Worm (Caenorhabditis elegans) whole organism, mixed stage, embryonic: Measurements from ENCODE around the gene Y69A2AR.1.
A peak's percentile ranks its signal among the peaks of the same experiment; 100 is the strongest.

ENCODE experiments used
- M03D4.4 ChIP-seq: sonication (generic microtip); optimal IDR thresholded peaks from 2 replicates; lab custom pipeline; 2017; ENCODE audit warnings: mild to moderate bottlenecking, missing genetic modification characterization, missing compliant biosample characterization
- bed-3 ChIP-seq: fragments of 200-800 bp; sonication (Bioruptor generic); optimal IDR thresholded peaks from 3 replicates; lab custom pipeline; 2018; ENCODE audit warnings: mild to moderate bottlenecking, missing genetic modification characterization, moderate library complexity, missing compliant biosample characterization
- blmp-1 ChIP-seq: fragments of 150-350 bp; optimal IDR thresholded peaks from 2 replicates; lab custom pipeline; 2014; ENCODE audit warnings: missing biosample characterization, missing genetic modification characterization
- ceh-39 ChIP-seq: fragments of 150-350 bp; optimal IDR thresholded peaks from 2 replicates; lab custom pipeline; 2014; ENCODE audit warnings: missing biosample characterization, missing genetic modification characterization
- ceh-43 ChIP-seq: fragments of 200-800 bp; sonication (Bioruptor generic); optimal IDR thresholded peaks from 2 replicates; lab custom pipeline; 2018; ENCODE audit warnings: mild to moderate bottlenecking, missing genetic modification characterization, moderate library complexity, missing compliant biosample characterization
- ceh-83 ChIP-seq: fragments of 200-800 bp; sonication (Bioruptor generic); optimal IDR thresholded peaks from 2 replicates; lab custom pipeline; 2018; ENCODE audit warnings: mild to moderate bottlenecking, missing genetic modification characterization, missing compliant biosample characterization
- ces-1 ChIP-seq: fragments of 150-350 bp; optimal IDR thresholded peaks from 2 replicates; lab custom pipeline; 2014; ENCODE audit warnings: missing biosample characterization, missing genetic modification reagents, missing genetic modification characterization
- cnd-1 ChIP-seq: fragments of 200-800 bp; sonication (Bioruptor generic); optimal IDR thresholded peaks from 2 replicates; lab custom pipeline; 2018; ENCODE audit warnings: mild to moderate bottlenecking, missing genetic modification characterization, missing compliant biosample characterization
- drap-1 ChIP-seq: fragments of 200-800 bp; sonication (Bioruptor generic); optimal IDR thresholded peaks from 3 replicates; lab custom pipeline; 2018; ENCODE audit warnings: mild to moderate bottlenecking, missing genetic modification characterization, missing compliant biosample characterization
- elt-1 ChIP-seq: sonication (generic microtip); optimal IDR thresholded peaks from 2 replicates; lab custom pipeline; 2017; ENCODE audit warnings: missing genetic modification characterization, mild to moderate bottlenecking, missing compliant biosample characterization, antibody characterized with exemption, moderate library complexity, borderline replicate concordance; ENCODE audit not compliant: insufficient read depth
- elt-3 ChIP-seq: fragments of 150-350 bp; optimal IDR thresholded peaks from 2 replicates; lab custom pipeline; 2014; ENCODE audit warnings: missing biosample characterization, missing genetic modification characterization
- ham-2 ChIP-seq: fragments of 200-800 bp; sonication (Bioruptor generic); optimal IDR thresholded peaks from 2 replicates; lab custom pipeline; 2018; ENCODE audit warnings: mild to moderate bottlenecking, missing genetic modification characterization, missing compliant biosample characterization
- hlh-1 ChIP-seq: fragments of 150-350 bp; optimal IDR thresholded peaks from 2 replicates; lab custom pipeline; 2014; ENCODE audit warnings: missing biosample characterization, missing genetic modification reagents, missing genetic modification characterization
- lin-13 ChIP-seq: fragments of 150-350 bp; optimal IDR thresholded peaks from 2 replicates; lab custom pipeline; 2014; ENCODE audit warnings: missing biosample characterization, missing genetic modification characterization
- lin-32 ChIP-seq: fragments of 200-800 bp; sonication (Bioruptor generic); optimal IDR thresholded peaks from 2 replicates; lab custom pipeline; 2018; ENCODE audit warnings: mild to moderate bottlenecking, missing genetic modification characterization, missing compliant biosample characterization
- lsy-2 ChIP-seq: fragments of 150-350 bp; optimal IDR thresholded peaks from 2 replicates; lab custom pipeline; 2014; ENCODE audit warnings: missing biosample characterization, missing genetic modification characterization
- mab-5 ChIP-seq: fragments of 150-350 bp; optimal IDR thresholded peaks from 2 replicates; lab custom pipeline; 2014; ENCODE audit warnings: missing biosample characterization, missing genetic modification characterization
- mep-1 ChIP-seq: fragments of 150-350 bp; optimal IDR thresholded peaks from 2 replicates; lab custom pipeline; 2017; ENCODE audit warnings: missing biosample characterization, missing genetic modification reagents, missing genetic modification characterization, inconsistent platforms
- nhr-12 ChIP-seq: fragments of 150-350 bp; optimal IDR thresholded peaks from 2 replicates; lab custom pipeline; 2014; ENCODE audit warnings: missing biosample characterization, missing genetic modification characterization
- nhr-237 ChIP-seq: fragments of 150-350 bp; optimal IDR thresholded peaks from 2 replicates; lab custom pipeline; 2014; ENCODE audit warnings: missing biosample characterization, missing genetic modification characterization
- nhr-76 ChIP-seq: sonication (generic microtip); optimal IDR thresholded peaks from 2 replicates; lab custom pipeline; 2017; ENCODE audit warnings: missing biosample characterization, missing genetic modification characterization
- pha-4 ChIP-seq: fragments of 150-350 bp; optimal IDR thresholded peaks from 2 replicates; lab custom pipeline; 2018; ENCODE audit warnings: missing biosample characterization, missing genetic modification reagents, missing genetic modification characterization
- snpc-4 ChIP-seq: fragments of 150-350 bp; optimal IDR thresholded peaks from 2 replicates; lab custom pipeline; 2014; ENCODE audit warnings: missing biosample characterization, missing genetic modification characterization
- sptf-1 ChIP-seq: sonication (generic microtip); optimal IDR thresholded peaks from 2 replicates; lab custom pipeline; 2017; ENCODE audit warnings: mild to moderate bottlenecking, missing genetic modification characterization, moderate library complexity, missing compliant biosample characterization
- tbx-8 ChIP-seq: fragments of 200-800 bp; sonication (Bioruptor generic); optimal IDR thresholded peaks from 2 replicates; lab custom pipeline; 2018; ENCODE audit warnings: mild to moderate bottlenecking, missing genetic modification characterization, moderate library complexity, missing compliant biosample characterization
- unc-120 ChIP-seq: sonication (generic microtip); optimal IDR thresholded peaks from 2 replicates; lab custom pipeline; 2017; ENCODE audit warnings: missing genetic modification characterization, missing compliant biosample characterization; ENCODE audit not compliant: poor library complexity, severe bottlenecking
- unc-39 ChIP-seq: fragments of 150-350 bp; optimal IDR thresholded peaks from 2 replicates; lab custom pipeline; 2014; ENCODE audit warnings: missing biosample characterization, missing genetic modification characterization
- unc-62 ChIP-seq: fragments of 150-350 bp; optimal IDR thresholded peaks from 2 replicates; lab custom pipeline; 2014; ENCODE audit warnings: missing biosample characterization, missing genetic modification reagents, missing genetic modification characterization
- zip-8 ChIP-seq: fragments of 150-350 bp; optimal IDR thresholded peaks from 2 replicates; lab custom pipeline; 2014; ENCODE audit warnings: missing biosample characterization, missing genetic modification characterization
- ztf-11 ChIP-seq: fragments of 150-350 bp; optimal IDR thresholded peaks from 2 replicates; lab custom pipeline; 2014; ENCODE audit warnings: missing biosample characterization, missing genetic modification characterization

The Y69A2AR.1 gene

DNA sequence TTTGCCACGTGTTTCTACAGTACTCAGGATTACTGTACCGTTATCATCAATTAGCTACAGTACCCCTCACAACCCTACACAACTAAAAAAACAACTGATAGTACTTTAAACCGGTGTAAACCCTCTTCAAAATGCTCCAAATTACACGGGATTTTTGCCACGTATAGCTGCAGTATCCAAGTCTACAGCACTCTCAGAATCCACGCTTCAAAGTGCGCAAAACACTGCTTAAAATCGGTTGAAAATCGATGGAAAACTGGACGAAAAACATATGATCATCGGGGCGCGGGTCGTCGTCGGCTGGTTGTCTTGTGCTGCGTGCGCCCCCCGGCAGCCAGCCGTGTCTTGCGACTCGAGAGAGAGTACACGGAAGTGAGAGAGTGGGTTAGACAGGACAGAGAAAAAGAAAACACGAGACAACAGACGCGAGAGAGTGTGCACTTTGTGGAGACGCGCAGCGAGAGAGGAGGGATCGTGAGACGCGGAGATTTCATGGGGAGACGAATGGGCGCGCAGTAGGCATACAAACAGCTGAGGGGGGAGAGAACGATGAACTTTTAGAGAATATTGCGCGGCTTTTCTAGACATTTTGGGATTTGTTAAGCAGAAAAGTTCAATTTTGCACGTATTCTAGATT is 41.6 kb downstream of the Y69A2AR.1 start (continued):
- TF ChIP-seq unc-120 (tag; lab: Kevin White, UChicago) = peak; percentile 39
- TF ChIP-seq ceh-43 (GFP tag; lab: Kevin White, UChicago) = no peak
- TF ChIP-seq nhr-237 (tag; lab: Kevin White, UChicago) = peak; percentile 57
- peak; percentile 9 for TF ChIP-seq unc-62 (GFP tag; lab: Kevin White, UChicago)
- no peak for TF ChIP-seq zip-8

- TF ChIP-seq mep-1 (tag; lab: Kevin White, UChicago) = no peak
- no peak for TF ChIP-seq mab-5 (tag; lab: Kevin White, UChicago)
- TF ChIP-seq tbx-8 = no peak
- no peak for TF ChIP-seq cnd-1 (tag; lab: Kevin White, UChicago)
Observed at ce11 chrIV:2709590-2710201, 42.8 kb downstream of the Y69A2AR.1 start.

DNA sequence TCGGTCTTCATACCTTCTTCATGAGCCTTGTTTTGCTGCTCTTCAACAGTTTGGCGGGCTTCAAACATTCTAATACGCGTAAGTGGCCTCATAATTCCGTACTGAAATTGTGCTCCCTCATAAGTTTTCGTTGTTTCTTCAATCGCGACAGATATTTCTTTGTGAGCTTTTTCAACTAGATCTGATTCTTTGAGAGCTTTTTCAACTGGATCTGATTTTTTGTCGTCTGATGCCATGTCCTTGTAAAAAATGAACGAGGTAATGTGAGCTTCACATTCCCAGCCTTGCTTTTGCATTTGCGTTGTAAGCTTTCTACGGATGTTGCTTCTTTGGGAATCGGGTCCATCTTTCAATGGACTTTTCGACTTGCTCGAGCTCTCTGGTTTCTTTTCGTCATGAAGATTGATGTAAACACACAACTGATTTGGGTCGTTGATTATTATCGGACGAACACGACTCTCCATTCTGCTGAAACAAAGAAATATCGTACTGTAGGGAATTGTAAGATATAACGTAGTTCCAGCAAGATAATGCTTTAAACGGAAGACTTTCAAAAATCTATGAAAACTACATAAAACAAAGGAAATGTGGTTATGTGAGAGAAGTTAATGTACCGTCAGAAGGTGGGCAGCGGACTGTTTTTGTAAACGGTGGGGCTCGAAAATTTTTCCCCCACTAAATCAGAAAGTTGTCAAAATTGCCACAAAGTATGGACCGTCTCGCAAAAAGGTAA is 43.5 kb downstream of the Y69A2AR.1 start, which contains the start of gene Y94H6A.10:
TSS of gene Y94H6A.10 (minus strand) at position 464 of the 733 bp plus-strand sequence.
- no peak for TF ChIP-seq lin-32
- TF ChIP-seq bed-3 (GFP tag; lab: Kevin White, UChicago) = no peak
- TF ChIP-seq ceh-83 = no peak
- no peak for TF ChIP-seq lin-13 (tag; lab: Kevin White, UChicago)
- no peak for TF ChIP-seq ceh-43 (GFP tag; lab: Kevin White, UChicago)
- TF ChIP-seq ztf-11 (tag; lab: Kevin White, UChicago) = no peak
- no peak for TF ChIP-seq cnd-1 (tag; lab: Kevin White, UChicago)
- TF ChIP-seq M03D4.4 (tag; lab: Kevin White, UChicago) = no peak
- TF ChIP-seq drap-1 = no peak
- no peak for TF ChIP-seq blmp-1 (tag; lab: Kevin White, UChicago)
- no peak for TF ChIP-seq sptf-1 (tag; lab: Kevin White, UChicago)
- no peak for TF ChIP-seq nhr-12 (tag; lab: Kevin White, UChicago)
- TF ChIP-seq pha-4 (tag; lab: Kevin White, UChicago) = no peak
- TF ChIP-seq elt-3 (tag; lab: Kevin White, UChicago) = no peak
- no peak for TF ChIP-seq ces-1 (GFP tag; lab: Kevin White, UChicago)

- TF ChIP-seq nhr-76 (tag; lab: Kevin White, UChicago) (no peak), elt-1 (tag; lab: Kevin White, UChicago) (no peak), ces-1 (GFP tag; lab: Kevin White, UChicago) (no peak), ztf-11 (tag; lab: Kevin White, UChicago) (no peak), cnd-1 (tag; lab: Kevin White, UChicago) (no peak), M03D4.4 (tag; lab: Kevin White, UChicago) (no peak), ceh-39 (tag; lab: Kevin White, UChicago) (no peak), lin-32 (no peak), lin-13 (tag; lab: Kevin White, UChicago) (no peak), mab-5 (tag; lab: Kevin White, UChicago) (no peak), ceh-83 (no peak), bed-3 (GFP tag; lab: Kevin White, UChicago) (no peak), unc-39 (tag; lab: Kevin White, UChicago) (no peak), snpc-4 (tag; lab: Kevin White, UChicago) (no peak), ham-2 (GFP tag; lab: Kevin White, UChicago) (no peak)
Observed at ce11 chrIV:2711122-2711669, 44.3 kb downstream of the Y69A2AR.1 start.

- TF ChIP-seq unc-120 (tag; lab: Kevin White, UChicago) (no peak), bed-3 (GFP tag; lab: Kevin White, UChicago) (no peak), hlh-1 (tag; lab: Kevin White, UChicago) (no peak), unc-62 (GFP tag; lab: Kevin White, UChicago) (no peak), mep-1 (tag; lab: Kevin White, UChicago) (no peak), lsy-2 (tag; lab: Kevin White, UChicago) (no peak), ceh-83 (no peak), ces-1 (GFP tag; lab: Kevin White, UChicago) (no peak), ham-2 (GFP tag; lab: Kevin White, UChicago) (no peak)
Observed at ce11 chrIV:2712935-2713334, 46.1 kb downstream of the Y69A2AR.1 start, which contains the start of gene Y94H6A.12. Gene Y94H6A.12 (minus strand): TSS chrIV:2713035.
